Fruit fly (Drosophila melanogaster) whole organism: Measurements from ENCODE around the gene CG10096.

Experiments used
- EcR ChIP-seq, 2 experiments: fragments of >200 bp; optimal IDR thresholded peaks; 2 replicates each; lab custom pipeline; 2017; ENCODE audit warnings: missing biosample characterization in 2 of 2, missing genetic modification characterization in 2 of 2, missing genetic modification reagents in 2 of 2
- pan ChIP-seq: fragments of >200 bp; optimal IDR thresholded peaks from 2 replicates; lab custom pipeline; 2017
- usp ChIP-seq: fragments of >200 bp; optimal IDR thresholded peaks from 2 replicates; lab custom pipeline; 2017; ENCODE audit warnings: missing biosample characterization, missing genetic modification characterization, mixed read lengths

dm6 chr3R:12378200-12378599 lies 17.6 kb downstream of the CG10096 start, which contains the start of gene GstD7:
- no peak for TF ChIP-seq EcR (GFP tag; optimal IDR thresholded peaks at IDR 0.05; lab: Kevin White, UChicago)
- TF ChIP-seq pan: no peak
- TF ChIP-seq usp (GFP tag; lab: Kevin White, UChicago): no peak
